Fruit fly (Drosophila melanogaster) S2 (cell line): ENCODE results near the gene CG9928.

ENCODE experiments used
- CG8478 ChIP-seq: fragments of >200 bp; optimal IDR thresholded peaks from 2 replicates; lab custom pipeline; 2018
- CTCF ChIP-seq, 2 experiments: fragments of >200 bp; optimal IDR thresholded peaks; 2 replicates each; lab custom pipeline; 2018

DNA sequence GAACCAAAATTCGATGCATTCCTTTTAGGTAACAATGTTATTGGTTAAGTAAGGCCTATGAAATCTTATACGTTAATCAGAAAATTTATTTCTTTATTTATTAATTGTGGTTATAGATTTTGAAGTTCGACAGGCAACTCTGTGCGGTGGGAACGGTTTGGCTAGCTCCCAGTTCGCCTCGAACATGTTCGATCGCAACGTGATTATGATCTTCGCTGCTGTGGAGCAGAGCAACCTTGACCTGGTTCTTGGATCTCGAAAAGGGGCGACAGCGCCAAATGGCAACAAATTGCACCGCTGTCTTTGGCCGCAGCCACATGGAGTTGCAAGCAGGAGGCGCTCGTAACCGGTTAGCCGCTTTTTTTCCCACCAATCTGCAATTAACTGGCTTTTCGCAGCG, 11.6 kb upstream of the CG9928 start:
- TF ChIP-seq CTCF (optimal IDR thresholded peaks at IDR 0.05; lab: Kevin White, UChicago), result no peak
- TF ChIP-seq CG8478 (lab: Kevin White, UChicago), result no peak
